Fruit fly (Drosophila melanogaster): ENCODE measurements around the gene CG33322.

dm6 chr2L:20809229-20809628, 6.8 kb downstream of the CG33322 start:
- no peak for TF ChIP-seq CG8478 (optimal IDR thresholded peaks at IDR 0.05)
- TF ChIP-seq EcR (GFP tag; optimal IDR thresholded peaks at IDR 0.05), result no peak
- no peak for TF ChIP-seq psq (optimal IDR thresholded peaks at IDR 0.05)
